Worm (Caenorhabditis elegans): Measurements from ENCODE around the gene srj-4.

DNA sequence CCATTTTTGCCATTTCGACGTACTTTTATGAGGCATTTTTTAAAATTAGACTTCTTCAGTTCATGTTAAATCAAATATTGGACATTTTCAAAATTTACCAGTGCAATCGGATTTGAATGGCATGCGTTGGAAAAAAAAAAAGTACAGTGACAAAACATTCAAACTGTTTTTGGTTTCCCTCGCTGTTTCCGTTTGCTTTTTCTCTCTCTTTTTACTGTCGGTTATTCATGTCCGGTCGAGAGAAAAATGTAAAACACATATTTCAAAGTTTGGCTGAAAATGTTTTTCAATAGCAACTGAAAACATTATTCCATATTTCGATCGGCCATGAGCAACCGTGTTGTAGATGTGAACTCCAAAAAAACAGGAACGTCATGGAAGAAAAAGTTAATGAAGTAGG lies 22.4 kb upstream of the srj-4 start, which contains the start of gene C27A7.3:
- no peak for TF ChIP-seq fkh-10 (GFP tag; optimal IDR thresholded peaks at IDR 0.05)
- no peak for TF ChIP-seq lin-39 (tag; optimal IDR thresholded peaks at IDR 0.05)
